Worm (Caenorhabditis elegans): ENCODE results near the gene srj-4.

Gene srj-4

ce11 chrV:12187344-12187743, 24.3 kb downstream of the srj-4 start, which contains the start of gene ZK863.8:
ZK863.8 (minus strand) TSS chrV:12187516.
- TF ChIP-seq egl-27 (tag; optimal IDR thresholded peaks at IDR 0.05) (no peak), ceh-62 (tag; optimal IDR thresholded peaks at IDR 0.05) (no peak), mdl-1 (tag; optimal IDR thresholded peaks at IDR 0.05) (no peak), saeg-2 (GFP tag; IDR thresholded peaks at IDR 0.05) (no peak), tra-1 (GFP tag; IDR thresholded peaks at IDR 0.05) (no peak), Y105C5A.15 (GFP tag; IDR thresholded peaks at IDR 0.05) (no peak), nhr-48 (tag; optimal IDR thresholded peaks at IDR 0.05) (no peak), T26A8.4 (GFP tag; IDR thresholded peaks at IDR 0.05) (no peak), dmd-8 (GFP tag; IDR thresholded peaks at IDR 0.05) (no peak), nhr-42 (GFP tag; IDR thresholded peaks at IDR 0.05) (no peak), ztf-7 (tag; optimal IDR thresholded peaks at IDR 0.05) (no peak), vab-7 (GFP tag; IDR thresholded peaks at IDR 0.05) (no peak), hif-1 (tag; optimal IDR thresholded peaks at IDR 0.05) (no peak), php-3 (GFP tag; IDR thresholded peaks at IDR 0.05) (no peak), gei-8 (GFP tag; optimal IDR thresholded peaks at IDR 0.05) (no peak), lim-7 (GFP tag; IDR thresholded peaks at IDR 0.05) (no peak)

- TF ChIP-seq lin-29 (GFP tag; IDR thresholded peaks at IDR 0.05) (no peak), jun-1 (tag; optimal IDR thresholded peaks at IDR 0.05) (no peak), ceh-32 (tag; optimal IDR thresholded peaks at IDR 0.05; ENCODE audit: poor library complexity) (no peak), dpl-1 (GFP tag; optimal IDR thresholded peaks at IDR 0.05) (no peak), hlh-30 (tag; optimal IDR thresholded peaks at IDR 0.05; ENCODE audit: insufficient read depth) (no peak)
Measured at ce11 chrV:12188830-12189229, 25.8 kb downstream of the srj-4 start.

ce11 chrV:12190943-12191569, 28.1 kb downstream of the srj-4 start, which contains the start of gene dpy-30:
dpy-30 (plus strand) TSS chrV:12191519.
- no peak for TF ChIP-seq ceh-62 (tag; optimal IDR thresholded peaks at IDR 0.05)
- no peak for TF ChIP-seq unc-39 (tag; optimal IDR thresholded peaks at IDR 0.05)
- no peak for TF ChIP-seq attf-4 (tag; optimal IDR thresholded peaks at IDR 0.05)
- no peak for TF ChIP-seq pha-4 (GFP tag; IDR thresholded peaks at IDR 0.05)
- TF ChIP-seq pha-4 (tag; optimal IDR thresholded peaks at IDR 0.05): no peak
- TF ChIP-seq mxl-2 (GFP tag; conservative IDR thresholded peaks at IDR 0.05): no peak
- TF ChIP-seq ceh-28 (tag; optimal IDR thresholded peaks at IDR 0.05): no peak
- no peak for TF ChIP-seq daf-19 (GFP tag; conservative IDR thresholded peaks at IDR 0.05)
- TF ChIP-seq jun-1 (tag; optimal IDR thresholded peaks at IDR 0.05): no peak
- TF ChIP-seq skn-1 (tag; optimal IDR thresholded peaks at IDR 0.05): no peak
- no peak for TF ChIP-seq zfp-2 (tag; optimal IDR thresholded peaks at IDR 0.05)
- no peak for TF ChIP-seq unc-130 (GFP tag; optimal IDR thresholded peaks at IDR 0.05)
- TF ChIP-seq lin-38 (GFP tag; IDR thresholded peaks at IDR 0.05): no peak; the same call in none of the 2 replicates
- TF ChIP-seq mes-2 (tag; optimal IDR thresholded peaks at IDR 0.05; ENCODE audit: poor library complexity, severe bottlenecking): peak; percentile 77
- TF ChIP-seq mdt-29 (GFP tag; IDR thresholded peaks at IDR 0.05): no peak
- peak; percentile 71 for TF ChIP-seq dpl-1 (GFP tag; optimal IDR thresholded peaks at IDR 0.05)
- TF ChIP-seq nhr-6 (tag; optimal IDR thresholded peaks at IDR 0.05): peak; percentile 84
- TF ChIP-seq lin-13 (GFP tag; optimal IDR thresholded peaks at IDR 0.05): no peak
- TF ChIP-seq saeg-2 (GFP tag; IDR thresholded peaks at IDR 0.05): no peak
- TF ChIP-seq hlh-11 (tag; optimal IDR thresholded peaks at IDR 0.05): no peak
- TF ChIP-seq Y48G9A.11 (GFP tag; IDR thresholded peaks at IDR 0.05): peak; percentile 59; the same call in 1 of the 2 replicates
- no peak for TF ChIP-seq pqm-1 (tag; optimal IDR thresholded peaks at IDR 0.05)
- no peak for TF ChIP-seq ztf-7 (tag; optimal IDR thresholded peaks at IDR 0.05)
- no peak for TF ChIP-seq lim-7 (GFP tag; IDR thresholded peaks at IDR 0.05)
- TF ChIP-seq snpc-4 (tag; optimal IDR thresholded peaks at IDR 0.05): no peak
- TF ChIP-seq arid-1 (GFP tag; conservative IDR thresholded peaks at IDR 0.05): peak; percentile 48; the same call in 1 of the 2 replicates
- no peak for TF ChIP-seq zag-1 (tag; optimal IDR thresholded peaks at IDR 0.05)
- no peak for TF ChIP-seq zip-11 (GFP tag; IDR thresholded peaks at IDR 0.05)
- peak; percentile 76 for TF ChIP-seq T20F7.1 (GFP tag; optimal IDR thresholded peaks at IDR 0.05)
- TF ChIP-seq zip-2 (tag; optimal IDR thresholded peaks at IDR 0.05): no peak
- no peak for TF ChIP-seq T26A8.4 (GFP tag; IDR thresholded peaks at IDR 0.05)
- TF ChIP-seq fos-1 (tag; optimal IDR thresholded peaks at IDR 0.05): no peak
- no peak for TF ChIP-seq madf-5 (GFP tag; IDR thresholded peaks at IDR 0.05)
- TF ChIP-seq ZK337.2 (GFP tag; IDR thresholded peaks at IDR 0.05): no peak
